Fruit fly (Drosophila melanogaster) whole organism, embryonic: ENCODE measurements around the gene Zpr1.

Experiments
- Blimp-1 ChIP-seq: fragments of 200-800 bp; sonication (Bioruptor generic); optimal IDR thresholded peaks from 3 replicates; lab custom pipeline; 2018; ENCODE audit warnings: missing biosample characterization, missing genetic modification characterization, mild to moderate bottlenecking, moderate library complexity, missing genetic modification reagents
- CG10267 ChIP-seq: fragments of 200-800 bp; sonication (Bioruptor generic); optimal IDR thresholded peaks from 2 replicates; lab custom pipeline; 2018; ENCODE audit warnings: missing biosample characterization, mild to moderate bottlenecking, missing genetic modification characterization, moderate library complexity
- CG12219 ChIP-seq: fragments of 200-800 bp; sonication (Bioruptor generic); optimal IDR thresholded peaks from 3 replicates; lab custom pipeline; 2018; ENCODE audit warnings: missing biosample characterization, mild to moderate bottlenecking, missing genetic modification characterization
- CG12236 ChIP-seq: fragments of 200-800 bp; sonication (Bioruptor generic); optimal IDR thresholded peaks from 2 replicates; lab custom pipeline; 2016; ENCODE audit warnings: missing biosample characterization, missing genetic modification characterization
- CG15269 ChIP-seq: fragments of 200-800 bp; sonication (Bioruptor generic); optimal IDR thresholded peaks from 2 replicates; lab custom pipeline; 2018; ENCODE audit warnings: missing biosample characterization, mild to moderate bottlenecking, missing genetic modification characterization, moderate library complexity
- CG18011 ChIP-seq: fragments of 200-800 bp; sonication (Bioruptor generic); optimal IDR thresholded peaks from 2 replicates; lab custom pipeline; 2017; ENCODE audit warnings: missing biosample characterization, missing genetic modification characterization, mild to moderate bottlenecking, moderate library complexity, missing genotype
- CG18476 ChIP-seq: fragments of 200-800 bp; sonication (Bioruptor generic); optimal IDR thresholded peaks from 2 replicates; lab custom pipeline; 2016; ENCODE audit warnings: missing biosample characterization, mild to moderate bottlenecking, missing genetic modification characterization
- CG2120 ChIP-seq: fragments of 200-800 bp; sonication (Bioruptor generic); optimal IDR thresholded peaks from 3 replicates; lab custom pipeline; 2016; ENCODE audit warnings: missing biosample characterization, missing genetic modification characterization
- CG2678 ChIP-seq: fragments of 200-800 bp; sonication (Bioruptor generic); optimal IDR thresholded peaks from 3 replicates; lab custom pipeline; 2019; ENCODE audit warnings: missing biosample characterization, mild to moderate bottlenecking, missing genetic modification characterization, moderate library complexity
- CG2875 ChIP-seq: fragments of 200-800 bp; sonication (Bioruptor generic); optimal IDR thresholded peaks from 2 replicates; lab custom pipeline; 2017; ENCODE audit warnings: missing biosample characterization, mild to moderate bottlenecking, missing genetic modification characterization, missing genetic modification reagents
- CG31441 ChIP-seq: fragments of 200-800 bp; sonication (Bioruptor generic); IDR thresholded peaks from 2 replicates; pipeline ENCODE4 v1.3.6; 2022; ENCODE audit warnings: missing biosample characterization, missing genetic modification characterization
- CG32767 ChIP-seq: fragments of 200-800 bp; sonication (Bioruptor generic); IDR thresholded peaks from 2 replicates; pipeline ENCODE4 v1.3.6; 2022; ENCODE audit warnings: missing biosample characterization, missing genetic modification characterization
- CG34422 ChIP-seq: fragments of 200-800 bp; sonication (Bioruptor generic); IDR thresholded peaks from 3 replicates; pipeline ENCODE4 v1.3.6; 2022; ENCODE audit warnings: missing biosample characterization, missing genetic modification characterization
- CG3995 ChIP-seq: fragments of 200-800 bp; sonication (Bioruptor generic); optimal IDR thresholded peaks from 3 replicates; lab custom pipeline; 2016; ENCODE audit warnings: missing biosample characterization, missing genetic modification characterization
- CG4424 ChIP-seq: fragments of 200-800 bp; sonication (Bioruptor generic); optimal IDR thresholded peaks from 3 replicates; lab custom pipeline; 2016; ENCODE audit warnings: missing biosample characterization, missing genetic modification characterization
- CG5245 ChIP-seq: fragments of 200-800 bp; sonication (Bioruptor generic); optimal IDR thresholded peaks from 3 replicates; lab custom pipeline; 2016; ENCODE audit warnings: missing biosample characterization, missing genetic modification characterization
- CG7556 ChIP-seq: fragments of 200-800 bp; sonication (Bioruptor generic); optimal IDR thresholded peaks from 2 replicates; lab custom pipeline; 2017; ENCODE audit warnings: missing biosample characterization, mild to moderate bottlenecking, missing genetic modification characterization
- CG8359 ChIP-seq: fragments of 200-800 bp; sonication (Bioruptor generic); optimal IDR thresholded peaks from 2 replicates; lab custom pipeline; 2017; ENCODE audit warnings: missing biosample characterization, mild to moderate bottlenecking, missing genetic modification characterization, borderline replicate concordance
- CG9727 ChIP-seq: fragments of 200-800 bp; sonication (Bioruptor generic); optimal IDR thresholded peaks from 3 replicates; lab custom pipeline; 2017; ENCODE audit warnings: missing biosample characterization, mild to moderate bottlenecking, missing genetic modification characterization
- CrebB ChIP-seq: fragments of 200-800 bp; sonication (Bioruptor generic); optimal IDR thresholded peaks from 3 replicates; lab custom pipeline; 2018; ENCODE audit warnings: missing biosample characterization, mild to moderate bottlenecking, missing genetic modification characterization
- D ChIP-seq, 2 experiments: fragments of 200-800 bp in 1 of 2; fragments of >200 bp in 1 of 2; sonication (Bioruptor generic) in 1 of 2; optimal IDR thresholded peaks; 2 replicates in 1 of 2; 3 replicates in 1 of 2; lab custom pipeline; 2017; ENCODE audit warnings: mild to moderate bottlenecking in 1 of 2, missing biosample characterization in 1 of 2, missing genetic modification characterization in 1 of 2, missing genetic modification reagents in 1 of 2
- D19B ChIP-seq: fragments of 200-800 bp; sonication (Bioruptor generic); optimal IDR thresholded peaks from 2 replicates; lab custom pipeline; 2017; ENCODE audit warnings: missing biosample characterization, mild to moderate bottlenecking, missing genetic modification characterization
- Dad ChIP-seq: fragments of 200-800 bp; sonication (Bioruptor generic); optimal IDR thresholded peaks from 3 replicates; lab custom pipeline; 2016; ENCODE audit warnings: missing biosample characterization, missing genetic modification characterization
- Dip3 ChIP-seq: fragments of 200-800 bp; sonication (Bioruptor generic); optimal IDR thresholded peaks from 3 replicates; lab custom pipeline; 2016; ENCODE audit warnings: missing biosample characterization, missing genetic modification characterization
- Ets65A ChIP-seq: fragments of 200-800 bp; sonication (Bioruptor generic); peaks from one replicate; lab custom pipeline; 2016; ENCODE audit warnings: missing biosample characterization, missing genetic modification characterization
- Fer3 ChIP-seq: fragments of 200-800 bp; sonication (Bioruptor generic); optimal IDR thresholded peaks from 2 replicates; lab custom pipeline; 2018; ENCODE audit warnings: missing biosample characterization, mild to moderate bottlenecking, missing genetic modification characterization, moderate library complexity
- HHEX ChIP-seq: fragments of 200-800 bp; sonication (Bioruptor generic); optimal IDR thresholded peaks from 3 replicates; lab custom pipeline; 2017; ENCODE audit warnings: missing biosample characterization, mild to moderate bottlenecking, missing genetic modification characterization, missing genetic modification reagents
- Optix ChIP-seq: fragments of 200-800 bp; sonication (Bioruptor generic); IDR thresholded peaks from 3 replicates; pipeline ENCODE4 v1.3.6; 2022; ENCODE audit warnings: missing biosample characterization, missing genetic modification characterization
- Ptx1 ChIP-seq: fragments of 200-800 bp; sonication (Bioruptor generic); IDR thresholded peaks from 2 replicates; pipeline ENCODE4 v1.3.6; 2022; ENCODE audit warnings: missing biosample characterization, missing genetic modification characterization
- Sry-δ ChIP-seq: fragments of 200-800 bp; sonication (Bioruptor generic); optimal IDR thresholded peaks from 2 replicates; lab custom pipeline; 2016; ENCODE audit warnings: missing biosample characterization, missing genetic modification characterization
- Ssrp ChIP-seq: fragments of 200-800 bp; sonication (Bioruptor generic); optimal IDR thresholded peaks from 2 replicates; lab custom pipeline; 2018; ENCODE audit warnings: missing biosample characterization, mild to moderate bottlenecking, missing genetic modification characterization, moderate library complexity
- bsh ChIP-seq, 2 experiments: fragments of 200-800 bp; sonication (Bioruptor generic); optimal IDR thresholded peaks; 2 replicates each; lab custom pipeline; 2017 to 2018; ENCODE audit warnings: mild to moderate bottlenecking in 2 of 2, missing biosample characterization in 2 of 2, missing genetic modification characterization in 2 of 2, moderate library complexity in 1 of 2
- chif ChIP-seq, 2 experiments: fragments of 200-800 bp; sonication (Bioruptor generic); optimal IDR thresholded peaks; 3 replicates each; lab custom pipeline; 2016; ENCODE audit warnings: missing biosample characterization in 2 of 2, missing genetic modification characterization in 2 of 2
- dan ChIP-seq: fragments of 200-800 bp; sonication (Bioruptor generic); IDR thresholded peaks from 2 replicates; pipeline ENCODE4 v1.3.6; 2022; ENCODE audit warnings: missing biosample characterization, missing genetic modification characterization
- dmrt99B ChIP-seq: fragments of 200-800 bp; sonication (Bioruptor generic); optimal IDR thresholded peaks from 2 replicates; lab custom pipeline; 2018; ENCODE audit warnings: missing biosample characterization, mild to moderate bottlenecking, missing genetic modification characterization, moderate library complexity
- fd96Cb ChIP-seq: fragments of 200-800 bp; sonication (Bioruptor generic); optimal IDR thresholded peaks from 2 replicates; lab custom pipeline; 2018; ENCODE audit warnings: missing biosample characterization, mild to moderate bottlenecking, missing genetic modification characterization, moderate library complexity
- grau ChIP-seq: fragments of 200-800 bp; optimal IDR thresholded peaks from 3 replicates; lab custom pipeline; 2019; ENCODE audit warnings: missing biosample characterization, mild to moderate bottlenecking, missing genetic modification characterization, moderate library complexity
- hbn ChIP-seq: fragments of 200-800 bp; sonication (Bioruptor generic); IDR thresholded peaks from 2 replicates; pipeline ENCODE4 v1.3.6; 2022; ENCODE audit warnings: missing biosample characterization, missing genetic modification characterization; ENCODE audit not compliant: partially characterized antibody
- jigr1 ChIP-seq: fragments of 200-800 bp; sonication (Bioruptor generic); IDR thresholded peaks from 3 replicates; pipeline ENCODE4 v1.3.6; 2022; ENCODE audit warnings: missing biosample characterization, missing genetic modification characterization
- lilli ChIP-seq: fragments of 200-800 bp; sonication (Bioruptor generic); optimal IDR thresholded peaks from 3 replicates; lab custom pipeline; 2016; ENCODE audit warnings: missing biosample characterization, missing genetic modification characterization
- nerfin-1 ChIP-seq: fragments of 200-800 bp; sonication (Bioruptor generic); optimal IDR thresholded peaks from 3 replicates; lab custom pipeline; 2019; ENCODE audit warnings: missing biosample characterization, mild to moderate bottlenecking, missing genetic modification characterization, moderate library complexity
- org-1 ChIP-seq: fragments of 200-800 bp; sonication (Bioruptor generic); optimal IDR thresholded peaks from 2 replicates; lab custom pipeline; 2017; ENCODE audit warnings: missing biosample characterization, missing genetic modification characterization
- repo ChIP-seq: fragments of 200-800 bp; sonication (Bioruptor generic); optimal IDR thresholded peaks from 2 replicates; lab custom pipeline; 2016; ENCODE audit warnings: missing biosample characterization, missing genetic modification characterization
- sens ChIP-seq: fragments of 200-800 bp; sonication (Bioruptor generic); peaks from one replicate; lab custom pipeline; 2016; ENCODE audit warnings: missing biosample characterization, missing genetic modification characterization
- sens-2 ChIP-seq: fragments of 200-800 bp; sonication (Bioruptor generic); IDR thresholded peaks from 2 replicates; pipeline ENCODE4 v1.3.6; 2022; ENCODE audit warnings: missing biosample characterization, missing genetic modification characterization
- slou ChIP-seq: fragments of 200-800 bp; sonication (Bioruptor generic); optimal IDR thresholded peaks from 3 replicates; lab custom pipeline; 2016; ENCODE audit warnings: missing biosample characterization, missing genetic modification characterization
- sr ChIP-seq: fragments of 200-800 bp; sonication (Bioruptor generic); IDR thresholded peaks from 3 replicates; pipeline ENCODE4 v1.3.6; 2022; ENCODE audit warnings: missing biosample characterization, missing genetic modification characterization
- toy ChIP-seq: fragments of 200-800 bp; sonication (Bioruptor generic); IDR thresholded peaks from 2 replicates; pipeline ENCODE4 v1.3.6; 2022; ENCODE audit warnings: missing biosample characterization, missing genetic modification characterization
- zen2 ChIP-seq: fragments of 200-800 bp; sonication (Bioruptor generic); IDR thresholded peaks from 3 replicates; pipeline ENCODE4 v1.3.6; 2022; ENCODE audit warnings: missing biosample characterization, missing genetic modification characterization; ENCODE audit not compliant: partially characterized antibody

Gene Zpr1

dm6 chrX:9119671-9120364 lies 42.1 kb downstream of the Zpr1 start (continued):
- TF ChIP-seq slou (GFP tag; lab: Kevin White, UChicago), result no peak
- peak; percentile 15 for TF ChIP-seq Blimp-1 (GFP tag; lab: Kevin White, UChicago)
- TF ChIP-seq toy (GFP tag; lab: Robert Waterston, UW), result no peak
- TF ChIP-seq nerfin-1, result peak; percentile 15
- TF ChIP-seq fd96Cb (tag; lab: Kevin White, UChicago), result peak; percentile 32
- TF ChIP-seq CG10267, result peak; percentile 8
- peak; percentile 44 for TF ChIP-seq CG4424 (GFP tag; lab: Kevin White, UChicago)
- TF ChIP-seq hbn, result no peak
- peak; percentile 29 for TF ChIP-seq Ssrp (tag; lab: Kevin White, UChicago)
- peak; percentile 62 for TF ChIP-seq CG2678 (tag; lab: Kevin White, UChicago)
- no peak for TF ChIP-seq CG5245 (GFP tag; lab: Kevin White, UChicago)
- TF ChIP-seq HHEX, result peak; percentile 6
- TF ChIP-seq dmrt99B, result peak; percentile 60
- TF ChIP-seq Fer3, result no peak
- TF ChIP-seq D19B (GFP tag; lab: Kevin White, UChicago), result peak; percentile 7
- TF ChIP-seq CG2120 (GFP tag; lab: Kevin White, UChicago), result peak; percentile 30
- no peak for TF ChIP-seq Dad (GFP tag; lab: Kevin White, UChicago)
- TF ChIP-seq CG8359 (GFP tag; lab: Kevin White, UChicago), result no peak
- TF ChIP-seq jigr1 (GFP tag; lab: Robert Waterston, UW), result no peak
- no peak for TF ChIP-seq zen2
- no peak for TF ChIP-seq CG3995 (GFP tag; lab: Kevin White, UChicago)
- TF ChIP-seq repo, result no peak
- TF ChIP-seq sens-2 (GFP tag; lab: Robert Waterston, UW), result no peak
- no peak for TF ChIP-seq CG12236 (GFP tag; lab: Kevin White, UChicago)
- peak; percentile 80 for TF ChIP-seq Ets65A (GFP tag; lab: Kevin White, UChicago)
- TF ChIP-seq CG34422 (GFP tag; lab: Robert Waterston, UW), result no peak
- peak; percentile 1 for TF ChIP-seq lilli
- TF ChIP-seq D (optimal IDR thresholded peaks at IDR 0.05; lab: Kevin White, UChicago), result no peak
- peak; percentile 46 for TF ChIP-seq D (GFP tag; optimal IDR thresholded peaks at IDR 0.05; lab: Kevin White, UChicago)
- peak; percentile 16 for TF ChIP-seq CG9727 (GFP tag; lab: Kevin White, UChicago)
- TF ChIP-seq dan (GFP tag; lab: Robert Waterston, UW), result no peak
- no peak for TF ChIP-seq CrebB (tag; lab: Kevin White, UChicago)
- TF ChIP-seq CG12219 (GFP tag; lab: Kevin White, UChicago), result peak; percentile 16
- no peak for TF ChIP-seq CG18476
- no peak for TF ChIP-seq Sry-δ
- TF ChIP-seq CG31441 (GFP tag; lab: Robert Waterston, UW), result peak; percentile 35; the same call in 1 of the 2 replicates
- TF ChIP-seq sens, result peak; percentile 73
- TF ChIP-seq chif (GFP tag; optimal IDR thresholded peaks at IDR 0.05; lab: Kevin White, UChicago), result peak in 1 of 2 experiments; percentile 21
- peak; percentile 65 for TF ChIP-seq CG7556 (GFP tag; lab: Kevin White, UChicago)
- TF ChIP-seq Optix (GFP tag; lab: Robert Waterston, UW), result no peak
- 0 out of 2 replicates have a peak, but pooled peaks have one; percentile 6 for TF ChIP-seq Ptx1 (GFP tag; lab: Robert Waterston, UW)
- no peak for TF ChIP-seq CG32767
- TF ChIP-seq CG15269 (tag; lab: Kevin White, UChicago), result peak; percentile 50
- peak in 1 of 2 experiments; percentile 18 for TF ChIP-seq bsh (GFP tag; optimal IDR thresholded peaks at IDR 0.05; lab: Kevin White, UChicago)
- peak; percentile 29 for TF ChIP-seq grau
- TF ChIP-seq CG18011 (GFP tag; lab: Kevin White, UChicago), result no peak
- peak; percentile 4 for TF ChIP-seq CG2875 (GFP tag; lab: Kevin White, UChicago)
- peak; percentile 58; the same call in 2 of the 3 replicates for TF ChIP-seq sr (GFP tag; lab: Robert Waterston, UW)
- TF ChIP-seq org-1 (GFP tag; lab: Kevin White, UChicago), result peak; percentile 26
- no peak for TF ChIP-seq Dip3
